Worm (Caenorhabditis elegans) whole organism, midembryonic: ENCODE measurements around the gene F42A9.17.

ENCODE experiments used
- T22C8.4 ChIP-seq: fragments of 200-800 bp; sonication (Bioruptor generic); IDR thresholded peaks from 2 replicates; pipeline ENCODE4 v1.3.6; 2022; ENCODE audit warnings: missing genetic modification characterization, missing compliant biosample characterization
- cog-1 ChIP-seq: sonication (generic microtip); optimal IDR thresholded peaks from 2 replicates; lab custom pipeline; 2016; ENCODE audit warnings: missing genetic modification characterization, missing compliant biosample characterization
- flt-1 ChIP-seq: fragments of 200-800 bp; sonication (Bioruptor generic); IDR thresholded peaks from 2 replicates; pipeline ENCODE4 v1.3.6; 2022; ENCODE audit warnings: missing genetic modification characterization, missing compliant biosample characterization
- med-1 ChIP-seq: sonication (generic microtip); optimal IDR thresholded peaks from 2 replicates; lab custom pipeline; 2017; ENCODE audit warnings: missing genetic modification characterization, mild to moderate bottlenecking, missing compliant biosample characterization, antibody characterized with exemption, missing genetic modification reagents; ENCODE audit not compliant: insufficient read depth
- ref-1 ChIP-seq: fragments of 200-800 bp; sonication (Bioruptor generic); conservative IDR thresholded peaks from 2 replicates; pipeline ENCODE4 v1.3.6; 2022; ENCODE audit warnings: missing genetic modification reagents, missing genetic modification characterization, missing compliant biosample characterization
- tab-1 ChIP-seq: fragments of 200-800 bp; sonication (Bioruptor generic); IDR thresholded peaks from 2 replicates; pipeline ENCODE4 v1.3.6; 2022; ENCODE audit warnings: missing genetic modification characterization, missing compliant biosample characterization
- ztf-23 ChIP-seq: fragments of 200-800 bp; sonication (Bioruptor generic); IDR thresholded peaks from 2 replicates; pipeline ENCODE4 v1.3.6; 2022; ENCODE audit warnings: missing genetic modification reagents, missing genetic modification characterization, missing compliant biosample characterization
- ztf-29 ChIP-seq: fragments of 200-800 bp; sonication (Bioruptor generic); IDR thresholded peaks from 2 replicates; pipeline ENCODE4 v1.3.6; 2022; ENCODE audit warnings: missing genetic modification reagents, missing genetic modification characterization, missing compliant biosample characterization

DNA sequence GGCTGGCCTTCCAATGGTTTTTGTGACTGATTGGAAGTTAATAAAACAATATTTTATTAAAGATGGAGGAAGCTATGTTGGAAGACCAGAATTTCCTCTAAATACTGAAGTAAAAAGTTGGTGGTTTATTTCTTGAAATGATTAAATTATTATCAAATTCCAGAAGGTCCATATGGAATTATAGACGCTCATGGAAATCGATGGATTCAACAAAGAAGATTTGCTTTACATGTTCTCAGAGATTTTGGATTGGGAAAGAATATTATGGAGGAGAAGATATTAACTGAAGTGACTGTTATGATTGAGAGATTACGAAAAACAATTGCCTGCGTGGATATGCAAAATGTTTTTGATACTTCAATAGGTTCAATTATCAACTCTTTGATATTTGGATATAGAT lies 3.6 kb upstream of the F42A9.17 start:
- no peak for TF ChIP-seq ztf-23 (GFP tag; lab: Robert Waterston, UW)
- no peak for TF ChIP-seq ref-1
- TF ChIP-seq T22C8.4, result no peak
- no peak for TF ChIP-seq tab-1 (GFP tag; lab: Robert Waterston, UW)
- no peak for TF ChIP-seq flt-1 (GFP tag; lab: Robert Waterston, UW)
- TF ChIP-seq ztf-29 (GFP tag; lab: Robert Waterston, UW), result no peak
- no peak for TF ChIP-seq cog-1 (tag; lab: Kevin White, UChicago)
- TF ChIP-seq med-1, result no peak
